Worm (Caenorhabditis elegans): Measurements from ENCODE around the gene C13E3.1.

C13E3.1 gene

DNA sequence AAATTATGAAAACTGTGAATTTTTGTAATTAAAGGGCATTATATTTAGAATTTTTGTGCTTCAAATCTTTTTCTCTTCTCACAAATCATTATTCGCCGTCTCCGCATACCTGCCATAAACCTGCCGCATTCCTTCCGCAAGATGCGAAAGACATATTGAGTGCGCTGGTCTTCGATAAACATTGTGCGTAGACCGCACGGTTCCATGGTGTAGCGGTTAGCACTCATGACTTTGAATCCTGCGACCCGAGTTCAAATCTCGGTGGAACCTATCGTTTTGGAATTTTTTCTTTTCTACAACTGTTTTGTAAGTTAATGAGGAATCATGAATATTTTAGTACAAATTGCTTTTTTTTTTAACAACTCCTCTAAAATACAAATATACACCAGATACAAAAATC, 32.5 kb downstream of the C13E3.1 start (continued):
- TF ChIP-seq dpl-1 (GFP tag; optimal IDR thresholded peaks at IDR 0.05) (no peak), attf-4 (tag; optimal IDR thresholded peaks at IDR 0.05) (no peak), nhr-6 (tag; optimal IDR thresholded peaks at IDR 0.05) (no peak), nhr-11 (tag; optimal IDR thresholded peaks at IDR 0.05) (no peak), zip-11 (GFP tag; IDR thresholded peaks at IDR 0.05) (no peak), F49E8.2 (tag; optimal IDR thresholded peaks at IDR 0.05; ENCODE audit: borderline replicate concordance) (no peak), Y48G9A.11 (GFP tag; IDR thresholded peaks at IDR 0.05) (no peak), ZK546.5 (tag; optimal IDR thresholded peaks at IDR 0.05) (no peak), set-16 (GFP tag; IDR thresholded peaks at IDR 0.05) (no peak), dve-1 (tag; optimal IDR thresholded peaks at IDR 0.05; ENCODE audit: insufficient read depth) (no peak), cey-2 (tag; optimal IDR thresholded peaks at IDR 0.05; ENCODE audit: borderline replicate concordance, insufficient read depth) (no peak), aha-1 (tag) (no peak), hmg-1.1 (GFP tag; IDR thresholded peaks at IDR 0.05) (peak; percentile 58; the same call in 1 of the 2 replicates), php-3 (GFP tag; IDR thresholded peaks at IDR 0.05) (peak; percentile 60; the same call in 1 of the 2 replicates), lin-38 (GFP tag; IDR thresholded peaks at IDR 0.05) (no peak), dmd-8 (GFP tag; IDR thresholded peaks at IDR 0.05) (no peak), nhr-48 (tag; optimal IDR thresholded peaks at IDR 0.05) (peak; percentile 24), spr-1 (tag; optimal IDR thresholded peaks at IDR 0.05) (peak; percentile 33), nhr-42 (GFP tag; IDR thresholded peaks at IDR 0.05) (no peak), ceh-20 (GFP tag; IDR thresholded peaks at IDR 0.05) (no peak), zfp-3 (GFP tag; conservative IDR thresholded peaks at IDR 0.05) (0 out of 2 replicates have a peak, but pooled peaks have one; percentile 15), rbr-2 (tag; optimal IDR thresholded peaks at IDR 0.05) (no peak), zip-2 (tag; optimal IDR thresholded peaks at IDR 0.05) (no peak), arid-1 (GFP tag; conservative IDR thresholded peaks at IDR 0.05) (peak; percentile 67; the same call in 1 of the 2 replicates), spr-3 (GFP tag; optimal IDR thresholded peaks at IDR 0.05) (no peak), jun-1 (tag; optimal IDR thresholded peaks at IDR 0.05) (no peak), gei-8 (GFP tag; optimal IDR thresholded peaks at IDR 0.05) (no peak), unc-62 (GFP tag; optimal IDR thresholded peaks at IDR 0.05 in 1 of 2) (no peak), unc-62 (tag; optimal IDR thresholded peaks at IDR 0.05) (no peak), nhr-41 (GFP tag; IDR thresholded peaks at IDR 0.05) (0 out of 2 replicates have a peak, but pooled peaks have one; percentile 23), daf-8 (GFP tag; IDR thresholded peaks at IDR 0.05) (no peak), snpc-4 (tag; optimal IDR thresholded peaks at IDR 0.05) (no peak), ces-1 (GFP tag; optimal IDR thresholded peaks at IDR 0.05) (no peak), mdl-1 (tag; optimal IDR thresholded peaks at IDR 0.05) (no peak), snpc-1.2 (GFP tag; IDR thresholded peaks at IDR 0.05) (peak; percentile 83), lin-29 (GFP tag; IDR thresholded peaks at IDR 0.05) (no peak), vab-7 (GFP tag; IDR thresholded peaks at IDR 0.05) (no peak; the same call in none of the 2 replicates), lin-15B (tag; optimal IDR thresholded peaks at IDR 0.05) (no peak), lin-1 (GFP tag; IDR thresholded peaks at IDR 0.05) (no peak), Y5F2A.4 (GFP tag; optimal IDR thresholded peaks at IDR 0.05) (no peak), saeg-2 (GFP tag; IDR thresholded peaks at IDR 0.05) (no peak), ama-1 (optimal IDR thresholded peaks at IDR 0.05) (no peak), ZK337.2 (GFP tag; IDR thresholded peaks at IDR 0.05) (no peak), lin-13 (GFP tag; optimal IDR thresholded peaks at IDR 0.05) (no peak), zag-1 (tag; optimal IDR thresholded peaks at IDR 0.05) (no peak), hif-1 (tag; optimal IDR thresholded peaks at IDR 0.05) (peak in 1 of 2 experiments; percentile 24), madf-9 (GFP tag; conservative IDR thresholded peaks at IDR 0.05) (peak; percentile 69), T20F7.1 (GFP tag; optimal IDR thresholded peaks at IDR 0.05) (no peak), nhr-102 (tag; optimal IDR thresholded peaks at IDR 0.05) (no peak), sdz-12 (GFP tag; optimal IDR thresholded peaks at IDR 0.05) (no peak), fkh-10 (GFP tag; optimal IDR thresholded peaks at IDR 0.05) (no peak), zfp-2 (tag; optimal IDR thresholded peaks at IDR 0.05) (no peak)
